Worm (Caenorhabditis elegans): ENCODE data around the gene F57C2.5.
A peak's percentile ranks its signal among the peaks of the same experiment; 100 is the strongest.

The F57C2.5 gene

DNA sequence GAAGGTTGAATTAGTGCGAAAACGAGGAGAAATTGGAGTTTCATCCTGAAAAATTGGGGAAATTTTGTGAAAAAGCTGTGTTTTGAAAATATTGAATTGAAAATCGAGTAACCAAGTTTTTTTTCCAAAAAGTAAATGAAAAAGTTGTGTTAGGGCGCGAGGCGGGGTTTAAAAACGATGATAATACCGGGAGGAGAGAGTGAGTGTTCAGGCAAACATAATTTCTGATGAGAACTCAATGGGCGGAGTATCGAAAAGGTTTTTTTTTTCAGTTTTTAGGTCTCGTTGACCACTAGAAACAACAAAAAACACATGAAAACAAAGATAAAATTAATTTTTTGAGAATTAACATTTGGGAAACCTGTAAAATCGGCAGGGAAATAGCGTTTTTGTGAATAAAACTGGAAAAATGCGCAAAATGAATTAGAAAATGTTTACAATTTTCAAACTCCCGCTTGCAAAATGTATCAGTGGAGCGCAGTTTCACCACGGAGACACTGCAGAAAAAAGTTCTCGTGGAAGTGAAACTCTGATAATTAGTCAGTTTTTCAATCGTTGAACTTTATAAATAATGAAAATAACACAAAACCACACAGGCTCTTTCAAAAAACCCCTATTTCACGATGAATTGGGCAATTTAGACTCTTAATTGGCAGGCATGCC lies 48.3 kb downstream of the F57C2.5 start, which contains the start of gene C13B4.1:
C13B4.1 (minus strand) TSS at position 51 of the 663 bp plus-strand sequence.
- no peak for TF ChIP-seq K09A11.1 (tag; optimal IDR thresholded peaks at IDR 0.05; ENCODE audit: insufficient read depth)
- TF ChIP-seq ceh-31 (tag; optimal IDR thresholded peaks at IDR 0.05) = peak; percentile 16
- TF ChIP-seq zip-5 (tag; optimal IDR thresholded peaks at IDR 0.05) = peak; percentile 9
- TF ChIP-seq C08G9.2 (tag; optimal IDR thresholded peaks at IDR 0.05) = peak; percentile 27
- peak; percentile 38 for TF ChIP-seq tbx-2 (tag; optimal IDR thresholded peaks at IDR 0.05)
